Fruit fly (Drosophila melanogaster) whole organism, prepupa: Measurements from ENCODE around the gene CG13766.

Experiments
- CG16779 ChIP-seq: fragments of 200-800 bp; sonication (Bioruptor generic); optimal IDR thresholded peaks from 3 replicates; lab custom pipeline; 2017; ENCODE audit warnings: missing biosample characterization, mild to moderate bottlenecking, missing genetic modification characterization
- CG32006 ChIP-seq: fragments of 200-800 bp; sonication (Bioruptor generic); optimal IDR thresholded peaks from 3 replicates; lab custom pipeline; 2017; ENCODE audit warnings: missing biosample characterization, mild to moderate bottlenecking, missing genetic modification characterization
- Ets96B ChIP-seq: fragments of 200-800 bp; optimal IDR thresholded peaks from 2 replicates; lab custom pipeline; 2019; ENCODE audit warnings: missing biosample characterization, mild to moderate bottlenecking, missing genetic modification characterization, moderate library complexity
- Hr38 ChIP-seq: sonication (Bioruptor generic); optimal IDR thresholded peaks from 2 replicates; lab custom pipeline; 2016; ENCODE audit warnings: missing biosample characterization, missing genetic modification characterization
- Met ChIP-seq: fragments of 200-800 bp; sonication (Bioruptor generic); optimal IDR thresholded peaks from 3 replicates; lab custom pipeline; 2016; ENCODE audit warnings: missing biosample characterization, missing genetic modification characterization
- Sox15 ChIP-seq: fragments of 200-800 bp; sonication (Bioruptor generic); optimal IDR thresholded peaks from 3 replicates; lab custom pipeline; 2016; ENCODE audit warnings: missing biosample characterization, missing genetic modification characterization
- fkh ChIP-seq: fragments of 200-800 bp; sonication (Bioruptor generic); optimal IDR thresholded peaks from 3 replicates; lab custom pipeline; 2017; ENCODE audit warnings: missing biosample characterization, mild to moderate bottlenecking, missing genetic modification characterization, moderate library complexity

DNA sequence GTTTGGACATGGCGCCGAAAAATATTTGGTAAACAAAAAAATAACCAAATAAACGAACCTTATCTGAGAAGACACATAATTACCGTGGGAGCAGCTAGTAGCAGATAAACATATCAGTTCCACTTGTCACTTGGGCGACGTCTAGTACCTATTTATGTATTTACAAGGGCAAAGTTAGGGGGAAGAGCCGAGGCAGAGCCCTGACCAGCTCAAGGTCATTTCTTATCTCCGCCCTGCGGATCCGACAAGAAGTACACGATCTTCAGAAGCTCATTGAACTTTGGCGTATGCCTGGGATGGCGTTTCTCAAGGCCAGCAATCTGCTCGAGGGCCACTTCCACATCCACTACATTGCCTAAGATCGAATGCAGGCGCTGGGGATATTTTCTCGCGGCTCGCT is 1.0 kb downstream of the CG13766 start:
- TF ChIP-seq Ets96B (tag; lab: Kevin White, UChicago) = no peak
- no peak for TF ChIP-seq CG32006 (GFP tag; lab: Kevin White, UChicago)
- TF ChIP-seq Hr38 (GFP tag; lab: Kevin White, UChicago) = no peak
- TF ChIP-seq Met (GFP tag; lab: Kevin White, UChicago) = no peak
- TF ChIP-seq Sox15 = no peak
- TF ChIP-seq fkh = peak; percentile 52
- TF ChIP-seq CG16779 (tag; lab: Kevin White, UChicago) = no peak
